Fruit fly (Drosophila melanogaster): ENCODE data around the gene CG3285.

CG3285 gene

DNA sequence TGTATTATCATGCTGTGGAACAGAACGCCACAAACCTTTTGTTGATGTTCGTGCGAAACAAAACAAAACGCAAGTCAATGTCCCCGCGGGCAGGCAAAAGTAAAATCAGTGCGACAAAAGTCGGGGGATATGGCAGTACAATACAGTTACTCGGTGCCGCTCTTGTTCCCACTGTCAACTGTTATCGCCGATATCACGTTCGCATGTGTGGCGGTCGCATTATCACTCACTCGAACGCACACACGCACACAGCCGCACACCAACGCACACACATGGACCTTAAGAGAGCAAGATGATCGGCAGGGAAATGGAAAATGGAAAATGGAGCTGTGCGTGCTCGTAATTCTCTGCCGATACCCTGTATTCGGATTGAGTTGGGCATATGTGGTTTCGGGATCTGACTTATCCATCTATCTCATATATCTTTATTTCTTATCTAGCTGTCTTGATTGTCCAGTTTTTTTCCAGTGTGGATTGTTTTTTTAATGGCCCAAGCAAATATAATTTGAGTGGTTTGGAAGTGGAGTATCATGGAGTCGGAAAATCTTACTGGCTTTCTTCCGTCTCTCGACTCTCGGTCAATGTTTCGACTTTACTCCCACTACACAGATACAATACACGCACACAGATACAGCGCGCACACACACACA lies 8.0 kb downstream of the CG3285 start (continued):
- TF ChIP-seq Ptx1 (GFP tag; IDR thresholded peaks at IDR 0.05): peak; percentile 80
- no peak for TF ChIP-seq bowl (GFP tag; IDR thresholded peaks at IDR 0.05)
- TF ChIP-seq CG13296 (GFP tag; optimal IDR thresholded peaks at IDR 0.05): no peak
- TF ChIP-seq peb (GFP tag; IDR thresholded peaks at IDR 0.05): peak; percentile 80
- TF ChIP-seq D19B (GFP tag; optimal IDR thresholded peaks at IDR 0.05): peak; percentile 89
- peak; percentile 88 for TF ChIP-seq slp2 (GFP tag; optimal IDR thresholded peaks at IDR 0.05)
- TF ChIP-seq tin (GFP tag; optimal IDR thresholded peaks at IDR 0.05): peak; percentile 85
- TF ChIP-seq Dip2 (GFP tag; IDR thresholded peaks at IDR 0.05): no peak
- no peak for TF ChIP-seq nom (GFP tag; optimal IDR thresholded peaks at IDR 0.05)
- peak; percentile 30; the same call in 1 of the 2 replicates for TF ChIP-seq esg (GFP tag; conservative IDR thresholded peaks at IDR 0.05)
- peak; percentile 38; the same call in 1 of the 2 replicates for TF ChIP-seq CG32532 (GFP tag; IDR thresholded peaks at IDR 0.05)
- TF ChIP-seq CG4404 (GFP tag; IDR thresholded peaks at IDR 0.05): peak; percentile 52
- TF ChIP-seq CG8089 (GFP tag; optimal IDR thresholded peaks at IDR 0.05): peak; percentile 90
- no peak for TF ChIP-seq Dfd (GFP tag; optimal IDR thresholded peaks at IDR 0.05)
- peak; percentile 84 for TF ChIP-seq CG2202 (tag; optimal IDR thresholded peaks at IDR 0.05)
- peak; percentile 88 for TF ChIP-seq Antp (GFP tag; optimal IDR thresholded peaks at IDR 0.05)
- peak in 1 of 3 experiments; percentile 83 for TF ChIP-seq lola (GFP tag; optimal IDR thresholded peaks at IDR 0.05)
- peak; percentile 87 for TF ChIP-seq CG16863 (GFP tag; optimal IDR thresholded peaks at IDR 0.05)
- peak; percentile 55 for TF ChIP-seq zen (tag; optimal IDR thresholded peaks at IDR 0.05)
- no peak for TF ChIP-seq CG17568 (GFP tag; optimal IDR thresholded peaks at IDR 0.05)
- no peak for TF ChIP-seq CG14860 (GFP tag; IDR thresholded peaks at IDR 0.05; ENCODE audit: partially characterized antibody)
- no peak for TF ChIP-seq CG12769 (tag; optimal IDR thresholded peaks at IDR 0.05)
- TF ChIP-seq amos (GFP tag; IDR thresholded peaks at IDR 0.05; ENCODE audit: partially characterized antibody): no peak
- no peak for TF ChIP-seq Dbx (GFP tag; IDR thresholded peaks at IDR 0.05)
- TF ChIP-seq abd-A (tag; optimal IDR thresholded peaks at IDR 0.05): no peak
- peak; percentile 67; the same call in 1 of the 3 replicates for TF ChIP-seq CG2199 (GFP tag; IDR thresholded peaks at IDR 0.05)
- peak; percentile 90 for TF ChIP-seq oc (tag; optimal IDR thresholded peaks at IDR 0.05)
- no peak for TF ChIP-seq CG6175 (GFP tag; IDR thresholded peaks at IDR 0.05)
- no peak for TF ChIP-seq CG16813 (GFP tag; IDR thresholded peaks at IDR 0.05; ENCODE audit: partially characterized antibody)
- peak; percentile 64 for TF ChIP-seq CG7556 (GFP tag; optimal IDR thresholded peaks at IDR 0.05)
- TF ChIP-seq Mes4 (GFP tag; optimal IDR thresholded peaks at IDR 0.05): peak; percentile 83
- TF ChIP-seq nerfin-2 (GFP tag; IDR thresholded peaks at IDR 0.05; ENCODE audit: partially characterized antibody): no peak
- peak; percentile 94 for TF ChIP-seq chm (GFP tag; IDR thresholded peaks at IDR 0.05)
- no peak for TF ChIP-seq CG6683 (GFP tag; optimal IDR thresholded peaks at IDR 0.05)
- TF ChIP-seq CG7839 (tag; optimal IDR thresholded peaks at IDR 0.05): peak; percentile 83
- TF ChIP-seq CG7357 (GFP tag; IDR thresholded peaks at IDR 0.05): peak; percentile 61; the same call in 1 of the 3 replicates
- TF ChIP-seq Pdp1 (GFP tag; optimal IDR thresholded peaks at IDR 0.05): peak; percentile 3 to 78
- peak; percentile 39 for TF ChIP-seq CG33557 (GFP tag; optimal IDR thresholded peaks at IDR 0.05)
- TF ChIP-seq ATbp (GFP tag; optimal IDR thresholded peaks at IDR 0.05): peak; percentile 91
- TF ChIP-seq CTCF (GFP tag; optimal IDR thresholded peaks at IDR 0.05): no peak
- TF ChIP-seq disco-r (GFP tag; optimal IDR thresholded peaks at IDR 0.05): peak; percentile 65
- TF ChIP-seq CG13123 (GFP tag; optimal IDR thresholded peaks at IDR 0.05): peak; percentile 39
- no peak for TF ChIP-seq grau (tag; optimal IDR thresholded peaks at IDR 0.05)
- no peak for TF ChIP-seq wek (GFP tag; optimal IDR thresholded peaks at IDR 0.05)
- TF ChIP-seq ssp (GFP tag; IDR thresholded peaks at IDR 0.05): peak; percentile 73
- TF ChIP-seq CG1529 (GFP tag; optimal IDR thresholded peaks at IDR 0.05): peak; percentile 86
- no peak for TF ChIP-seq fd3F (GFP tag; optimal IDR thresholded peaks at IDR 0.05)
- no peak for TF ChIP-seq CG2129 (GFP tag; IDR thresholded peaks at IDR 0.05; ENCODE audit: partially characterized antibody)
- TF ChIP-seq CG12236 (GFP tag; optimal IDR thresholded peaks at IDR 0.05): peak; percentile 75

Data from whole organism, embryonic.